Worm (Caenorhabditis elegans) whole organism, young adult: ENCODE data around the gene pptr-2.

Experiments
- B0035.1 ChIP-seq: sonication (generic microtip); optimal IDR thresholded peaks from 2 replicates; lab custom pipeline; 2016; ENCODE audit warnings: missing genetic modification characterization, mild to moderate bottlenecking, missing compliant biosample characterization, missing genotype, missing genetic modification reagents
- D2030.7 ChIP-seq: fragments of 200-800 bp; sonication (Bioruptor generic); IDR thresholded peaks from 2 replicates; pipeline ENCODE4 v1.3.6; 2022; ENCODE audit warnings: missing genetic modification reagents, missing genetic modification characterization, missing compliant biosample characterization
- F22D6.2 ChIP-seq: sonication (generic microtip); optimal IDR thresholded peaks from 2 replicates; lab custom pipeline; 2016; ENCODE audit warnings: mild to moderate bottlenecking, missing genetic modification characterization, missing compliant biosample characterization
- F49E8.2 ChIP-seq: sonication (generic microtip); optimal IDR thresholded peaks from 3 replicates; lab custom pipeline; 2017; ENCODE audit warnings: missing genetic modification characterization, mild to moderate bottlenecking, missing compliant biosample characterization, antibody characterized with exemption, moderate library complexity; ENCODE audit not compliant: insufficient read depth
- T26A5.8 ChIP-seq: sonication (generic microtip); optimal IDR thresholded peaks from 2 replicates; lab custom pipeline; 2016; ENCODE audit warnings: missing genetic modification characterization, missing compliant biosample characterization
- Y53G8AR.9 ChIP-seq: fragments of 200-800 bp; sonication (Bioruptor generic); conservative IDR thresholded peaks from 2 replicates; pipeline ENCODE4 v1.3.6; 2022; ENCODE audit warnings: missing genetic modification reagents, missing genetic modification characterization, missing compliant biosample characterization
- Y56A3A.18 ChIP-seq: fragments of 200-800 bp; sonication (Bioruptor generic); IDR thresholded peaks from 2 replicates; pipeline ENCODE4 v1.3.6; 2022; ENCODE audit warnings: missing genetic modification reagents, missing genetic modification characterization, missing compliant biosample characterization
- ZK185.1 ChIP-seq: sonication (generic microtip); optimal IDR thresholded peaks from 2 replicates; lab custom pipeline; 2016; ENCODE audit warnings: mild to moderate bottlenecking, missing genetic modification characterization, missing compliant biosample characterization; ENCODE audit not compliant: poor library complexity, severe bottlenecking
- aptf-3 ChIP-seq: fragments of 200-800 bp; sonication (Bioruptor generic); IDR thresholded peaks from 2 replicates; pipeline ENCODE4 v1.3.6; 2022; ENCODE audit warnings: missing genetic modification characterization, missing compliant biosample characterization
- atf-7 ChIP-seq: sonication (generic microtip); optimal IDR thresholded peaks from 2 replicates; lab custom pipeline; 2017; ENCODE audit warnings: mild to moderate bottlenecking, missing genetic modification characterization, missing compliant biosample characterization
- athp-1 ChIP-seq: sonication (generic microtip); optimal IDR thresholded peaks from 2 replicates; lab custom pipeline; 2017; ENCODE audit warnings: mild to moderate bottlenecking, missing genetic modification characterization, missing compliant biosample characterization
- ccch-3 ChIP-seq: fragments of 200-800 bp; sonication (Bioruptor generic); optimal IDR thresholded peaks from 2 replicates; lab custom pipeline; 2018; ENCODE audit warnings: mild to moderate bottlenecking, missing genetic modification characterization, missing compliant biosample characterization
- cebp-1 ChIP-seq, 2 experiments: fragments of 200-800 bp in 1 of 2; sonication (Bioruptor generic) in 1 of 2; sonication (generic microtip) in 1 of 2; IDR thresholded peaks in 1 of 2; optimal IDR thresholded peaks in 1 of 2; 2 replicates each; pipeline versions ENCODE4 v1.3.6 to Lab custom; 2017 to 2022; ENCODE audit warnings: missing compliant biosample characterization in 2 of 2, missing genetic modification characterization in 2 of 2, mild to moderate bottlenecking in 1 of 2, missing genetic modification reagents in 1 of 2, moderate library complexity in 1 of 2
- ceh-27 ChIP-seq: fragments of 200-800 bp; sonication (Bioruptor generic); optimal IDR thresholded peaks from 2 replicates; lab custom pipeline; 2018; ENCODE audit warnings: mild to moderate bottlenecking, missing genetic modification characterization, moderate library complexity, missing compliant biosample characterization
- ceh-40 ChIP-seq: fragments of 200-800 bp; sonication (Bioruptor generic); IDR thresholded peaks from 2 replicates; pipeline ENCODE4 v1.3.6; 2022; ENCODE audit warnings: missing genetic modification characterization, missing compliant biosample characterization
- ceh-58 ChIP-seq: fragments of 200-800 bp; sonication (Bioruptor generic); IDR thresholded peaks from 2 replicates; pipeline ENCODE4 v1.3.6; 2022; ENCODE audit warnings: missing genetic modification characterization, missing compliant biosample characterization
- chd-7 ChIP-seq: sonication (generic microtip); optimal IDR thresholded peaks from 2 replicates; lab custom pipeline; 2016; ENCODE audit warnings: mild to moderate bottlenecking, missing genetic modification characterization, moderate library complexity, missing compliant biosample characterization
- dpl-1 ChIP-seq: fragments of 150-350 bp; optimal IDR thresholded peaks from 2 replicates; lab custom pipeline; 2014; ENCODE audit warnings: missing biosample characterization, missing genetic modification reagents, missing genetic modification characterization
- egl-18 ChIP-seq: fragments of 200-800 bp; sonication (Bioruptor generic); IDR thresholded peaks from 2 replicates; pipeline ENCODE4 v1.3.6; 2022; ENCODE audit warnings: missing genetic modification reagents, missing genetic modification characterization, missing compliant biosample characterization
- ekl-4 ChIP-seq: fragments of 200-800 bp; sonication (Bioruptor generic); IDR thresholded peaks from 2 replicates; pipeline ENCODE4 v1.3.6; 2022; ENCODE audit warnings: missing genetic modification reagents, missing genetic modification characterization, missing compliant biosample characterization
- ets-4 ChIP-seq: fragments of 200-800 bp; sonication (Bioruptor generic); optimal IDR thresholded peaks from 2 replicates; lab custom pipeline; 2018; ENCODE audit warnings: mild to moderate bottlenecking, missing genetic modification characterization, missing compliant biosample characterization
- hmg-1.2 ChIP-seq: fragments of 200-800 bp; sonication (Bioruptor generic); IDR thresholded peaks from 2 replicates; pipeline ENCODE4 v1.3.6; 2022; ENCODE audit warnings: missing genetic modification reagents, missing genetic modification characterization, missing compliant biosample characterization
- hrde-1 ChIP-seq: sonication (generic microtip); optimal IDR thresholded peaks from 2 replicates; lab custom pipeline; 2016; ENCODE audit warnings: missing genetic modification characterization, mild to moderate bottlenecking, missing compliant biosample characterization, moderate library complexity, missing genotype, missing genetic modification reagents, borderline replicate concordance
- let-526 ChIP-seq: fragments of 200-800 bp; sonication (Bioruptor generic); IDR thresholded peaks from 2 replicates; pipeline ENCODE4 v1.3.6; 2022; ENCODE audit warnings: missing genetic modification reagents, missing genetic modification characterization, missing compliant biosample characterization
- lin-26 ChIP-seq: fragments of 200-800 bp; sonication (Bioruptor generic); IDR thresholded peaks from 2 replicates; pipeline ENCODE4 v1.3.6; 2022; ENCODE audit warnings: missing genetic modification reagents, missing genetic modification characterization, missing compliant biosample characterization
- lin-40 ChIP-seq: sonication (generic microtip); optimal IDR thresholded peaks from 2 replicates; lab custom pipeline; 2016; ENCODE audit warnings: missing genetic modification characterization, mild to moderate bottlenecking, missing compliant biosample characterization, missing genotype, missing genetic modification reagents
- lir-1 ChIP-seq: fragments of 200-800 bp; sonication (Bioruptor generic); conservative IDR thresholded peaks from 2 replicates; pipeline ENCODE4 v1.3.6; 2022; ENCODE audit warnings: missing genetic modification reagents, missing genetic modification characterization, missing compliant biosample characterization
- lsl-1 ChIP-seq: fragments of 200-800 bp; sonication (Bioruptor generic); optimal IDR thresholded peaks from 2 replicates; lab custom pipeline; 2018; ENCODE audit warnings: mild to moderate bottlenecking, missing genetic modification characterization, moderate library complexity, missing compliant biosample characterization
- madf-8 ChIP-seq: fragments of 200-800 bp; sonication (Bioruptor generic); conservative IDR thresholded peaks from 2 replicates; pipeline ENCODE4 v1.3.6; 2022; ENCODE audit warnings: missing genetic modification reagents, missing genetic modification characterization, missing compliant biosample characterization
- mcd-1 ChIP-seq: fragments of 200-800 bp; sonication (Bioruptor generic); IDR thresholded peaks from 2 replicates; pipeline ENCODE4 v1.3.6; 2022; ENCODE audit warnings: missing genetic modification reagents, missing genetic modification characterization, missing compliant biosample characterization
- nhr-27 ChIP-seq: fragments of 200-800 bp; sonication (Bioruptor generic); optimal IDR thresholded peaks from 2 replicates; lab custom pipeline; 2018; ENCODE audit warnings: mild to moderate bottlenecking, missing genetic modification characterization, moderate library complexity, missing compliant biosample characterization
- nhr-80 ChIP-seq: sonication (generic microtip); optimal IDR thresholded peaks from 2 replicates; lab custom pipeline; 2016; ENCODE audit warnings: missing genetic modification characterization, missing compliant biosample characterization
- pbrm-1 ChIP-seq: fragments of 200-800 bp; sonication (Bioruptor generic); IDR thresholded peaks from 2 replicates; pipeline ENCODE4 v1.3.6; 2022; ENCODE audit warnings: missing genetic modification reagents, missing genetic modification characterization, missing compliant biosample characterization
- rcor-1 ChIP-seq: fragments of 200-800 bp; sonication (Bioruptor generic); IDR thresholded peaks from 2 replicates; pipeline ENCODE4 v1.3.6; 2022; ENCODE audit warnings: missing genetic modification reagents, missing genetic modification characterization, missing compliant biosample characterization
- rec-8 ChIP-seq, 2 experiments: sonication (generic microtip); optimal IDR thresholded peaks; 2 replicates each; lab custom pipeline; 2016; ENCODE audit warnings: mild to moderate bottlenecking in 2 of 2, missing genetic modification characterization in 2 of 2, missing genetic modification reagents in 2 of 2, missing genotype in 2 of 2, missing biosample characterization in 1 of 2, missing compliant biosample characterization in 1 of 2, moderate library complexity in 1 of 2
- repo-1 ChIP-seq: sonication (generic microtip); optimal IDR thresholded peaks from 2 replicates; lab custom pipeline; 2017; ENCODE audit warnings: mild to moderate bottlenecking, missing genetic modification characterization, missing compliant biosample characterization
- somi-1 ChIP-seq: fragments of 200-800 bp; sonication (Bioruptor generic); optimal IDR thresholded peaks from 2 replicates; lab custom pipeline; 2018; ENCODE audit warnings: mild to moderate bottlenecking, missing genetic modification characterization, missing compliant biosample characterization
- sptf-2 ChIP-seq: fragments of 200-800 bp; sonication (Bioruptor generic); optimal IDR thresholded peaks from 2 replicates; lab custom pipeline; 2018; ENCODE audit warnings: mild to moderate bottlenecking, missing genetic modification characterization, missing compliant biosample characterization
- zfh-2 ChIP-seq: fragments of 200-800 bp; sonication (Bioruptor generic); conservative IDR thresholded peaks from 2 replicates; pipeline ENCODE4 v1.3.6; 2022; ENCODE audit warnings: missing genetic modification reagents, missing genetic modification characterization, missing compliant biosample characterization
- ztf-26 ChIP-seq: sonication (generic microtip); optimal IDR thresholded peaks from 2 replicates; lab custom pipeline; 2017; ENCODE audit warnings: missing genetic modification characterization, missing compliant biosample characterization
- ztf-6 ChIP-seq: fragments of 200-800 bp; sonication (Bioruptor generic); IDR thresholded peaks from 2 replicates; pipeline ENCODE4 v1.3.6; 2022; ENCODE audit warnings: missing genetic modification reagents, missing genetic modification characterization, missing compliant biosample characterization

The pptr-2 gene

DNA sequence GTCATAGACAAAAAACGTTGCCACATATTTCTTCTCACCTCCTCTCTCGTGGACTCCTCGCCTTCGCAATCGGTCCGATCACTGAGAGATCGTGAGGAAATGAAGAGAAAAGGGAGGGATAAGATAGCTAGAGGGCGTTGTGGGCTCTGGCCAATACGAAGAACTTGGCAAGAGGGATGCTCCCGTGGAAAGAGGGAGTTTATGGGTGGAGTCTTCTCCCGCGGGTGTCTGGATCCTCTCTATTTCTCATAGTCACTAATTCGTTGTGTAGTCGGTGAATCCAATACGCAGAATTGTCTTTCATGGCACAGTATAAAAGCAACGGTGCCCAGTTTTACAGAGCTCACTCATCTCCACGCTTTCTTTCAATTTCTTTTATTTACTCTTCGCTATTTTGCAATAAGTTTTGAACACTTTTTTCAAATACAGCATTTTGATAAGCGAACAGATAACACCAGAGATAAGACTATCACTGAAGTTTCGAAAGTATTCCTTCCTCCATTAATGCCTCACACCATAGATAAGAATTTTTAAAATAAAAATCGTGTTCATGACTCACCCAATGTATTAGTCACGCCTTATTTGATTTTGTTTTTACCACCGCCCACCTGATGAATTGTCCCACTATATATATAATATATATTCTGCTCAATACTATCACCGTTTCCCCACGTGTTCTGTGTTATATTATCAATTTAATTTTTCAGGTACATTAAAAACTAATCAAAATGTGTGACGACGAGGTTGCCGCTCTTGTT lies 45.8 kb upstream of the pptr-2 start, which contains the start of gene act-1:
act-1 (plus strand) TSS at position 708 of the 758 bp plus-strand sequence.
- TF ChIP-seq mcd-1 = peak; percentile 33; the same call in 1 of the 2 replicates
- TF ChIP-seq lin-40 (tag; lab: Kevin White, UChicago) = no peak
- TF ChIP-seq ceh-27 (GFP tag; lab: Kevin White, UChicago) = peak; percentile 4
- TF ChIP-seq nhr-80 (tag; lab: Kevin White, UChicago) = peak; percentile 20
- TF ChIP-seq ztf-6 (GFP tag; lab: Robert Waterston, UW) = no peak
- no peak for TF ChIP-seq cebp-1 (GFP tag; IDR thresholded peaks at IDR 0.05; lab: Robert Waterston, UW)
- peak; percentile 7 for TF ChIP-seq cebp-1 (tag; optimal IDR thresholded peaks at IDR 0.05; lab: Kevin White, UChicago)
- TF ChIP-seq madf-8 (GFP tag; lab: Robert Waterston, UW) = no peak
- TF ChIP-seq hmg-1.2 = peak; percentile 23; the same call in 1 of the 2 replicates
- no peak for TF ChIP-seq F22D6.2 (tag; lab: Kevin White, UChicago)
- no peak for TF ChIP-seq ets-4
- 0 out of 2 replicates have a peak, but pooled peaks have one; percentile 40 for TF ChIP-seq pbrm-1 (GFP tag; lab: Robert Waterston, UW)
- TF ChIP-seq B0035.1 (tag; lab: Kevin White, UChicago) = no peak
- no peak for TF ChIP-seq atf-7 (tag; lab: Kevin White, UChicago)
- no peak for TF ChIP-seq dpl-1
- no peak for TF ChIP-seq T26A5.8 (tag; lab: Kevin White, UChicago)
- TF ChIP-seq Y53G8AR.9 (GFP tag; lab: Robert Waterston, UW) = no peak
- TF ChIP-seq zfh-2 = peak; percentile 83
- no peak for TF ChIP-seq nhr-27

DNA sequence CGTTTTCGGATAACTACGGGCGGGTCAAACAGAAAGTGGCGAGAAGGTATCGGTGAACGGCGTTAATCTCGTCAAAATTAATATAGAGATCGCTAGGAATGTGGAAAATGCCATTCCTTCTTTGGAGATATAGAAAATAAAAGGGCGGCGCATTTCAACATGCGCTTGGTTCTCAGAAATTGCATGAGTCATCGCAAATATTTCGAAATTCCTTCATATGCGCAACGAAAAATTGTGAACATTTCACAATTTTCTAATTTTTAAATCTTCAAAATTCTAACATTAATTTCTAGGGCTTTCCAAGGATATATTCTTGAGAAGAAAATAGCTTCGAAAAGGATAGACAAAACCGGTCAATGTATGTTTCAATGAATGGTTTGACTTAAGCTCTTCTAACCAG lies 44.1 kb upstream of the pptr-2 start:
- TF ChIP-seq cebp-1 (GFP tag; IDR thresholded peaks at IDR 0.05; lab: Robert Waterston, UW) = no peak
- peak; percentile 82 for TF ChIP-seq cebp-1 (tag; optimal IDR thresholded peaks at IDR 0.05; lab: Kevin White, UChicago)
- TF ChIP-seq ceh-40 (GFP tag; lab: Robert Waterston, UW) = no peak
- TF ChIP-seq, all 124 proteins: peak for 1

DNA sequence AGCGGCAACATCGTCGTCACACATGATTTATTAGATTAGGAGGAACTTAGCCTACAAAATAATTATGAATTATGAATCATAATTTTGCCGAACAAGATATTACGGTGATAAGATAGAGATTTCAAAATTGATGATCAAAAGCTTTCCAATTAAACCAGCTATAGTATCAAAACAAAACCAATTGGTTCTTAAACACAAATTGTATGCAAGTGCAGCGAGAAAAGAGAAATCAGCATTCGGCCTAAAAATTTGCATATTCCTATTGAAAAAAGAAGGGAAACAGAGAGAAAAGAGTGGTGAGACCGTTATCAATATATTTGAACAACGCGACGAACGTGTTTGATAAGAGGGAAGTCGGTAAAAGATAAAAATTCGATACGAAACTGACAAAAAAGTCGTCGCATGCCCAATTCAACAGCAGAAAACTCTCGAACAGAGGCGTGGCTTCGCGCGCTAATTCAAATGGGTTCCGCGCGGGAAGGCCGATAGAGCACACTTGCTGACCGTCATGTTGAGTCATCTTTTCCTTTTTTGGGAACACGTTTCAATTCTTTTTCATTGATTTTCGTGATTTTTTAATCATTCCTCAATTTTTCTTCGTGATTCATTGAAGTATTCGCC lies 43.5 kb upstream of the pptr-2 start, which contains the start of gene act-2:
act-2 (minus strand) TSS at position 51 of the 621 bp plus-strand sequence.
- TF ChIP-seq repo-1 (tag; lab: Kevin White, UChicago) (no peak), ceh-58 (GFP tag; lab: Robert Waterston, UW) (no peak), ekl-4 (GFP tag; lab: Robert Waterston, UW) (peak; percentile 73), ztf-26 (tag; lab: Kevin White, UChicago) (peak; percentile 55), hrde-1 (tag; lab: Kevin White, UChicago) (peak; percentile 38), ccch-3 (GFP tag; lab: Kevin White, UChicago) (no peak), egl-18 (no peak), athp-1 (tag; lab: Kevin White, UChicago) (peak; percentile 22), lsl-1 (GFP tag; lab: Kevin White, UChicago) (peak; percentile 55), madf-8 (GFP tag; lab: Robert Waterston, UW) (peak; percentile 84), somi-1 (GFP tag; lab: Kevin White, UChicago) (no peak), T26A5.8 (tag; lab: Kevin White, UChicago) (no peak), D2030.7 (GFP tag; lab: Robert Waterston, UW) (peak; percentile 91), rcor-1 (GFP tag; lab: Robert Waterston, UW) (peak; percentile 70), rec-8 (tag; optimal IDR thresholded peaks at IDR 0.05; lab: Kevin White, UChicago) (no peak), pbrm-1 (GFP tag; lab: Robert Waterston, UW) (peak; percentile 85), F49E8.2 (tag; lab: Kevin White, UChicago) (peak; percentile 82), cebp-1 (GFP tag; IDR thresholded peaks at IDR 0.05; lab: Robert Waterston, UW) (no peak), cebp-1 (tag; optimal IDR thresholded peaks at IDR 0.05; lab: Kevin White, UChicago) (no peak), let-526 (GFP tag; lab: Robert Waterston, UW) (no peak), hmg-1.2 (peak; percentile 40; the same call in 1 of the 2 replicates), lir-1 (peak; percentile 59; the same call in 1 of the 2 replicates), lin-26 (no peak), sptf-2 (GFP tag; lab: Kevin White, UChicago) (no peak), Y56A3A.18 (GFP tag; lab: Robert Waterston, UW) (no peak), chd-7 (tag; lab: Kevin White, UChicago) (no peak), ZK185.1 (no peak), aptf-3 (no peak)
